Fruit fly (Drosophila melanogaster) whole organism, embryonic: ENCODE results near the gene PIG-Q.

Source experiments
- Atf-2 ChIP-seq: fragments of 200-800 bp; sonication (Bioruptor generic); optimal IDR thresholded peaks from 2 replicates; lab custom pipeline; 2016; ENCODE audit warnings: missing biosample characterization, missing genetic modification characterization
- B-H2 ChIP-seq: fragments of 200-800 bp; sonication (Bioruptor generic); optimal IDR thresholded peaks from 2 replicates; lab custom pipeline; 2018; ENCODE audit warnings: missing biosample characterization, mild to moderate bottlenecking, missing genetic modification characterization
- CG10321 ChIP-seq: fragments of 200-800 bp; sonication (Bioruptor generic); IDR thresholded peaks from 2 replicates; pipeline ENCODE4 v1.3.6; 2022; ENCODE audit warnings: missing biosample characterization, missing genetic modification characterization
- CG10366 ChIP-seq: fragments of 200-800 bp; sonication (Bioruptor generic); IDR thresholded peaks from 2 replicates; pipeline ENCODE4 v1.3.6; 2022; ENCODE audit warnings: missing biosample characterization, missing genetic modification characterization
- CG11504 ChIP-seq: fragments of 200-800 bp; sonication (Bioruptor generic); optimal IDR thresholded peaks from 3 replicates; lab custom pipeline; 2019; ENCODE audit warnings: missing biosample characterization, mild to moderate bottlenecking, missing genetic modification characterization, moderate library complexity
- CG12104 ChIP-seq: fragments of 200-800 bp; sonication (Bioruptor generic); optimal IDR thresholded peaks from 3 replicates; lab custom pipeline; 2016; ENCODE audit warnings: missing biosample characterization, missing genetic modification characterization
- CG12942 ChIP-seq: fragments of 200-800 bp; sonication (Bioruptor generic); optimal IDR thresholded peaks from 3 replicates; lab custom pipeline; 2016; ENCODE audit warnings: missing biosample characterization, missing genetic modification characterization
- CG13424 ChIP-seq: fragments of 200-800 bp; sonication (Bioruptor generic); optimal IDR thresholded peaks from 2 replicates; lab custom pipeline; 2019; ENCODE audit warnings: missing biosample characterization, mild to moderate bottlenecking, missing genetic modification characterization, moderate library complexity
- CG13624 ChIP-seq: fragments of 200-800 bp; sonication (Bioruptor generic); optimal IDR thresholded peaks from 2 replicates; lab custom pipeline; 2016; ENCODE audit warnings: missing biosample characterization, missing genetic modification characterization
- CG15479 ChIP-seq: fragments of 200-800 bp; sonication (Bioruptor generic); optimal IDR thresholded peaks from 3 replicates; lab custom pipeline; 2019; ENCODE audit warnings: missing biosample characterization, mild to moderate bottlenecking, missing genetic modification characterization, moderate library complexity
- CG2875 ChIP-seq: fragments of 200-800 bp; sonication (Bioruptor generic); optimal IDR thresholded peaks from 2 replicates; lab custom pipeline; 2017; ENCODE audit warnings: missing biosample characterization, mild to moderate bottlenecking, missing genetic modification characterization, missing genetic modification reagents
- CG30403 ChIP-seq: fragments of 200-800 bp; sonication (Bioruptor generic); optimal IDR thresholded peaks from 3 replicates; lab custom pipeline; 2016; ENCODE audit warnings: missing biosample characterization, missing genetic modification characterization
- CG3065 ChIP-seq: fragments of 200-800 bp; sonication (Bioruptor generic); optimal IDR thresholded peaks from 2 replicates; lab custom pipeline; 2016; ENCODE audit warnings: missing biosample characterization, missing genetic modification characterization
- CG32532 ChIP-seq: fragments of 200-800 bp; sonication (Bioruptor generic); IDR thresholded peaks from 2 replicates; pipeline ENCODE4 v1.3.6; 2022; ENCODE audit warnings: missing biosample characterization, missing genetic modification characterization
- CG33557 ChIP-seq: fragments of 200-800 bp; sonication (Bioruptor generic); optimal IDR thresholded peaks from 2 replicates; lab custom pipeline; 2019; ENCODE audit warnings: missing biosample characterization, mild to moderate bottlenecking, missing genetic modification characterization, moderate library complexity
- CG34224 ChIP-seq: fragments of 200-800 bp; sonication (Bioruptor generic); IDR thresholded peaks from 3 replicates; pipeline ENCODE4 v1.3.6; 2022; ENCODE audit warnings: missing biosample characterization, missing genetic modification characterization; ENCODE audit not compliant: partially characterized antibody
- CG4360 ChIP-seq: fragments of 200-800 bp; sonication (Bioruptor generic); IDR thresholded peaks from 2 replicates; pipeline ENCODE4 v1.3.6; 2022; ENCODE audit warnings: missing biosample characterization, missing genetic modification characterization
- CG7786 ChIP-seq: fragments of 200-800 bp; sonication (Bioruptor generic); optimal IDR thresholded peaks from 2 replicates; lab custom pipeline; 2016; ENCODE audit warnings: missing biosample characterization, missing genetic modification characterization
- CG7928 ChIP-seq: fragments of 200-800 bp; sonication (Bioruptor generic); optimal IDR thresholded peaks from 2 replicates; lab custom pipeline; 2017; ENCODE audit warnings: missing biosample characterization, mild to moderate bottlenecking, missing genetic modification characterization
- CG8359 ChIP-seq: fragments of 200-800 bp; sonication (Bioruptor generic); optimal IDR thresholded peaks from 2 replicates; lab custom pipeline; 2017; ENCODE audit warnings: missing biosample characterization, mild to moderate bottlenecking, missing genetic modification characterization, borderline replicate concordance
- CG8765 ChIP-seq: fragments of 200-800 bp; sonication (Bioruptor generic); IDR thresholded peaks from 2 replicates; pipeline ENCODE4 v1.3.6; 2022; ENCODE audit warnings: missing biosample characterization, missing genetic modification characterization
- CG9437 ChIP-seq: fragments of 200-800 bp; sonication (Bioruptor generic); optimal IDR thresholded peaks from 2 replicates; lab custom pipeline; 2018; ENCODE audit warnings: missing biosample characterization, mild to moderate bottlenecking, missing genetic modification characterization
- Dip3 ChIP-seq: fragments of 200-800 bp; sonication (Bioruptor generic); optimal IDR thresholded peaks from 3 replicates; lab custom pipeline; 2016; ENCODE audit warnings: missing biosample characterization, missing genetic modification characterization
- Dll ChIP-seq: fragments of 200-800 bp; sonication (Bioruptor generic); IDR thresholded peaks from 4 replicates; pipeline ENCODE4 v1.3.6; 2022; ENCODE audit warnings: missing biosample characterization, missing genetic modification characterization; ENCODE audit not compliant: partially characterized antibody
- Doc3 ChIP-seq: fragments of 200-800 bp; sonication (Bioruptor generic); IDR thresholded peaks from 3 replicates; pipeline ENCODE4 v1.3.6; 2022; ENCODE audit warnings: missing biosample characterization, missing genetic modification characterization; ENCODE audit not compliant: partially characterized antibody
- E2f2 ChIP-seq: fragments of 200-800 bp; sonication (Bioruptor generic); IDR thresholded peaks from 2 replicates; pipeline ENCODE4 v1.3.6; 2022; ENCODE audit warnings: missing biosample characterization, missing genetic modification characterization
- Elba2 ChIP-seq: fragments of 200-800 bp; sonication (Bioruptor generic); optimal IDR thresholded peaks from 3 replicates; lab custom pipeline; 2016; ENCODE audit warnings: missing biosample characterization, missing genetic modification characterization
- Gug ChIP-seq: fragments of 200-800 bp; sonication (Bioruptor generic); IDR thresholded peaks from 4 replicates; pipeline ENCODE4 v1.3.6; 2022; ENCODE audit warnings: missing biosample characterization, missing genetic modification characterization
- HLH3B ChIP-seq: fragments of 200-800 bp; sonication (Bioruptor generic); IDR thresholded peaks from 2 replicates; pipeline ENCODE4 v1.3.6; 2022; ENCODE audit warnings: missing biosample characterization, missing genetic modification characterization
- HLHmδ ChIP-seq: fragments of 200-800 bp; sonication (Bioruptor generic); optimal IDR thresholded peaks from 2 replicates; lab custom pipeline; 2018; ENCODE audit warnings: missing biosample characterization, mild to moderate bottlenecking, missing genetic modification characterization, moderate library complexity
- Hr39 ChIP-seq: fragments of >200 bp; optimal IDR thresholded peaks from 2 replicates; lab custom pipeline; 2017
- Lim3 ChIP-seq: fragments of 200-800 bp; sonication (Bioruptor generic); IDR thresholded peaks from 2 replicates; pipeline ENCODE4 v1.3.6; 2022; ENCODE audit warnings: missing biosample characterization, missing genetic modification characterization
- Sry-δ ChIP-seq: fragments of 200-800 bp; sonication (Bioruptor generic); optimal IDR thresholded peaks from 2 replicates; lab custom pipeline; 2016; ENCODE audit warnings: missing biosample characterization, missing genetic modification characterization
- al ChIP-seq: fragments of 200-800 bp; sonication (Bioruptor generic); IDR thresholded peaks from 2 replicates; pipeline ENCODE4 v1.3.6; 2022; ENCODE audit warnings: missing biosample characterization, missing genetic modification characterization
- chm ChIP-seq: fragments of 200-800 bp; sonication (Bioruptor generic); IDR thresholded peaks from 2 replicates; pipeline ENCODE4 v1.3.6; 2022; ENCODE audit warnings: missing biosample characterization, missing genetic modification characterization
- en ChIP-seq: fragments of 200-800 bp; sonication (Bioruptor generic); optimal IDR thresholded peaks from 2 replicates; lab custom pipeline; 2016; ENCODE audit warnings: missing biosample characterization, missing genetic modification characterization
- esg ChIP-seq: fragments of 200-800 bp; sonication (Bioruptor generic); conservative IDR thresholded peaks from 2 replicates; pipeline ENCODE4 v1.3.6; 2022; ENCODE audit warnings: missing biosample characterization, missing genetic modification characterization
- exex ChIP-seq: fragments of 200-800 bp; sonication (Bioruptor generic); optimal IDR thresholded peaks from 4 replicates; lab custom pipeline; 2018; ENCODE audit warnings: missing biosample characterization, mild to moderate bottlenecking, missing genetic modification characterization, moderate library complexity
- grau ChIP-seq: fragments of 200-800 bp; optimal IDR thresholded peaks from 3 replicates; lab custom pipeline; 2019; ENCODE audit warnings: missing biosample characterization, mild to moderate bottlenecking, missing genetic modification characterization, moderate library complexity
- gt ChIP-seq: fragments of 200-800 bp; sonication (Bioruptor generic); IDR thresholded peaks from 2 replicates; pipeline ENCODE4 v1.3.6; 2022; ENCODE audit warnings: missing biosample characterization, missing genetic modification characterization
- mld ChIP-seq: fragments of 200-800 bp; sonication (Bioruptor generic); IDR thresholded peaks from 3 replicates; pipeline ENCODE4 v1.3.6; 2022; ENCODE audit warnings: missing biosample characterization, missing genetic modification characterization; ENCODE audit not compliant: partially characterized antibody
- oc ChIP-seq: fragments of 200-800 bp; sonication (Bioruptor generic); optimal IDR thresholded peaks from 2 replicates; lab custom pipeline; 2018; ENCODE audit warnings: missing biosample characterization, mild to moderate bottlenecking, missing genetic modification characterization, moderate library complexity
- peb ChIP-seq: fragments of 200-800 bp; sonication (Bioruptor generic); IDR thresholded peaks from 2 replicates; pipeline ENCODE4 v1.3.6; 2022; ENCODE audit warnings: missing biosample characterization, missing genetic modification characterization
- shn ChIP-seq: fragments of 200-800 bp; sonication (Bioruptor generic); optimal IDR thresholded peaks from 3 replicates; lab custom pipeline; 2016; ENCODE audit warnings: missing biosample characterization, missing genetic modification characterization
- slou ChIP-seq: fragments of 200-800 bp; sonication (Bioruptor generic); optimal IDR thresholded peaks from 3 replicates; lab custom pipeline; 2016; ENCODE audit warnings: missing biosample characterization, missing genetic modification characterization
- stwl ChIP-seq: fragments of 200-800 bp; sonication (Bioruptor generic); optimal IDR thresholded peaks from 3 replicates; lab custom pipeline; 2018; ENCODE audit warnings: missing biosample characterization, mild to moderate bottlenecking, missing genetic modification characterization, moderate library complexity
- tna ChIP-seq: fragments of 200-800 bp; sonication (Bioruptor generic); IDR thresholded peaks from 2 replicates; pipeline ENCODE4 v1.3.6; 2022; ENCODE audit warnings: missing biosample characterization, missing genetic modification characterization; ENCODE audit not compliant: partially characterized antibody
- vnd ChIP-seq: fragments of 200-800 bp; sonication (Bioruptor generic); IDR thresholded peaks from 3 replicates; pipeline ENCODE4 v1.3.6; 2022; ENCODE audit warnings: missing biosample characterization, missing genetic modification characterization; ENCODE audit not compliant: partially characterized antibody
- vvl ChIP-seq: fragments of 200-800 bp; sonication (Bioruptor generic); IDR thresholded peaks from 2 replicates; pipeline ENCODE4 v1.3.6; 2022; ENCODE audit warnings: missing biosample characterization, missing genetic modification characterization
- wek ChIP-seq: fragments of 200-800 bp; sonication (Bioruptor generic); optimal IDR thresholded peaks from 3 replicates; lab custom pipeline; 2018; ENCODE audit warnings: missing biosample characterization, mild to moderate bottlenecking, missing genetic modification characterization, moderate library complexity

The PIG-Q gene

dm6 chrX:16313078-16313875 is 45.7 kb upstream of the PIG-Q start, which contains the start of the genes CG9915 and SWIP (continued):
- peak; percentile 75 for TF ChIP-seq tna (GFP tag; lab: Robert Waterston, UW)
- no peak for TF ChIP-seq CG33557 (GFP tag; lab: Kevin White, UChicago)
- no peak for TF ChIP-seq oc (tag; lab: Kevin White, UChicago)
- TF ChIP-seq vvl = no peak; the same call in 1 of the 2 replicates
- TF ChIP-seq Dip3 = no peak
- TF ChIP-seq CG4360 (GFP tag; lab: Robert Waterston, UW) = no peak
- TF ChIP-seq CG15479 (GFP tag; lab: Kevin White, UChicago) = no peak
- no peak for TF ChIP-seq CG8359 (GFP tag; lab: Kevin White, UChicago)
- no peak for TF ChIP-seq CG3065
- peak; percentile 48 for TF ChIP-seq E2f2
- TF ChIP-seq shn = no peak
- no peak for TF ChIP-seq CG12942 (GFP tag; lab: Kevin White, UChicago)
- TF ChIP-seq Dll = peak; percentile 56
- TF ChIP-seq vnd (GFP tag; lab: Robert Waterston, UW) = peak; percentile 70
- no peak for TF ChIP-seq Doc3 (GFP tag; lab: Robert Waterston, UW)
- no peak for TF ChIP-seq peb (GFP tag; lab: Robert Waterston, UW)
- no peak; the same call in 2 of the 3 replicates for TF ChIP-seq CG34224 (GFP tag; lab: Robert Waterston, UW)
- TF ChIP-seq Sry-δ (GFP tag; lab: Kevin White, UChicago) = peak; percentile 53
- no peak; the same call in 1 of the 2 replicates for TF ChIP-seq CG10366
- TF ChIP-seq CG8765 (GFP tag; lab: Robert Waterston, UW) = no peak
- TF ChIP-seq CG7928 (GFP tag; lab: Kevin White, UChicago) = no peak
- TF ChIP-seq slou (GFP tag; lab: Kevin White, UChicago) = no peak
- peak; percentile 81 for TF ChIP-seq mld (GFP tag; lab: Robert Waterston, UW)
- TF ChIP-seq chm = no peak
- no peak for TF ChIP-seq CG10321
- TF ChIP-seq CG13424 (tag; lab: Kevin White, UChicago) = no peak
- no peak for TF ChIP-seq Elba2 (GFP tag; lab: Kevin White, UChicago)
- no peak for TF ChIP-seq CG11504
- no peak for TF ChIP-seq en (GFP tag; lab: Kevin White, UChicago)
- TF ChIP-seq CG32532 (GFP tag; lab: Robert Waterston, UW) = no peak
- TF ChIP-seq CG2875 = no peak
- TF ChIP-seq CG12104 (GFP tag; lab: Kevin White, UChicago) = no peak
- TF ChIP-seq CG30403 (GFP tag; lab: Kevin White, UChicago) = no peak
- TF ChIP-seq grau = peak; percentile 9
- TF ChIP-seq Atf-2 (GFP tag; lab: Kevin White, UChicago) = no peak
- TF ChIP-seq CG13624 = no peak
- TF ChIP-seq exex = no peak
- no peak for TF ChIP-seq esg (GFP tag; lab: Robert Waterston, UW)
- TF ChIP-seq al (GFP tag; lab: Robert Waterston, UW) = no peak
- no peak for TF ChIP-seq gt
- TF ChIP-seq stwl (tag; lab: Kevin White, UChicago) = peak; percentile 38
- TF ChIP-seq HLH3B = no peak
- TF ChIP-seq B-H2 (GFP tag; lab: Kevin White, UChicago) = no peak
- peak; percentile 15 for TF ChIP-seq CG7786 (GFP tag; lab: Kevin White, UChicago)
- no peak for TF ChIP-seq wek (GFP tag; lab: Kevin White, UChicago)
- no peak for TF ChIP-seq Hr39 (lab: Kevin White, UChicago)
- no peak for TF ChIP-seq Lim3 (GFP tag; lab: Robert Waterston, UW)
- no peak for TF ChIP-seq Gug (GFP tag; lab: Robert Waterston, UW)
- TF ChIP-seq HLHmδ (GFP tag; lab: Kevin White, UChicago) = no peak
- peak; percentile 4 for TF ChIP-seq CG9437 (GFP tag; lab: Kevin White, UChicago)
